Worm (Caenorhabditis elegans) whole organism, L1 larva: ENCODE results near the gene C45G9.4.

Experiments used
- C16A3.4 ChIP-seq: fragments of 150-350 bp; optimal IDR thresholded peaks from 2 replicates; lab custom pipeline; 2014; ENCODE audit warnings: missing biosample characterization, missing genetic modification characterization
- F16B12.6 ChIP-seq: fragments of 150-350 bp; optimal IDR thresholded peaks from 2 replicates; lab custom pipeline; 2014; ENCODE audit warnings: missing biosample characterization, missing genetic modification characterization
- aha-1 ChIP-seq: fragments of 150-350 bp; optimal IDR thresholded peaks from 2 replicates; lab custom pipeline; 2014; ENCODE audit warnings: missing biosample characterization, missing genetic modification characterization
- alr-1 ChIP-seq: fragments of 200-800 bp; sonication (Bioruptor generic); optimal IDR thresholded peaks from 2 replicates; lab custom pipeline; 2018; ENCODE audit warnings: borderline replicate concordance, mild to moderate bottlenecking, missing genetic modification characterization, missing compliant biosample characterization
- ama-1 ChIP-seq: fragments of 150-350 bp; optimal IDR thresholded peaks from 2 replicates; lab custom pipeline; 2014
- blmp-1 ChIP-seq: fragments of 150-350 bp; optimal IDR thresholded peaks from 2 replicates; lab custom pipeline; 2014; ENCODE audit warnings: missing biosample characterization, missing genetic modification characterization
- ceh-82 ChIP-seq, 3 experiments: fragments of 150-350 bp in 1 of 3; sonication (generic microtip) in 2 of 3; optimal IDR thresholded peaks; 2 replicates each; lab custom pipeline; 2014 to 2017; ENCODE audit warnings: missing biosample characterization in 3 of 3, missing genetic modification characterization in 3 of 3
- ceh-88 ChIP-seq: fragments of 200-800 bp; sonication (Bioruptor generic); IDR thresholded peaks from 2 replicates; pipeline ENCODE4 v1.3.6; 2022; ENCODE audit warnings: missing genetic modification characterization, missing compliant biosample characterization
- dpl-1 ChIP-seq, 3 experiments: fragments of 150-350 bp in 2 of 3; sonication (generic microtip) in 1 of 3; optimal IDR thresholded peaks; 2 replicates each; lab custom pipeline; 2014 to 2017; ENCODE audit warnings: missing biosample characterization in 3 of 3, missing genetic modification characterization in 3 of 3, missing genetic modification reagents in 3 of 3
- dsc-1 ChIP-seq: sonication (generic microtip); optimal IDR thresholded peaks from 2 replicates; lab custom pipeline; 2016; ENCODE audit warnings: mild to moderate bottlenecking, missing genetic modification characterization, missing compliant biosample characterization
- efl-1 ChIP-seq, 4 experiments: fragments of 150-350 bp; optimal IDR thresholded peaks in 3 of 4; peaks in 1 of 4; 1 replicate in 1 of 4; 2 replicates in 3 of 4; lab custom pipeline; 2014; ENCODE audit warnings: missing biosample characterization in 2 of 4, missing genetic modification characterization in 2 of 4, missing genetic modification reagents in 2 of 4
- egl-13 ChIP-seq: sonication (generic microtip); optimal IDR thresholded peaks from 2 replicates; lab custom pipeline; 2016; ENCODE audit warnings: missing genotype, missing genetic modification reagents, missing genetic modification characterization, missing compliant biosample characterization
- egl-27 ChIP-seq, 2 experiments: fragments of 150-350 bp in 1 of 2; sonication (generic microtip); optimal IDR thresholded peaks; 3 replicates each; lab custom pipeline; 2017 to 2018; ENCODE audit warnings: missing biosample characterization in 2 of 2, missing genetic modification characterization in 2 of 2, missing genetic modification reagents in 2 of 2
- elt-3 ChIP-seq, 6 experiments: fragments of 150-350 bp in 1 of 6; sonication (generic microtip); optimal IDR thresholded peaks; 2 replicates each; lab custom pipeline; 2017 to 2018; ENCODE audit warnings: missing biosample characterization in 6 of 6, missing genetic modification characterization in 6 of 6, inconsistent platforms in 1 of 6
- fkh-4 ChIP-seq: sonication (generic microtip); optimal IDR thresholded peaks from 2 replicates; lab custom pipeline; 2016; ENCODE audit warnings: missing compliant biosample characterization, missing genetic modification characterization, borderline replicate concordance
- fkh-8 ChIP-seq: sonication (generic microtip); optimal IDR thresholded peaks from 2 replicates; lab custom pipeline; 2016; ENCODE audit warnings: mild to moderate bottlenecking, missing genetic modification characterization, missing compliant biosample characterization
- fos-1 ChIP-seq: fragments of 150-350 bp; optimal IDR thresholded peaks from 2 replicates; lab custom pipeline; 2014; ENCODE audit warnings: missing biosample characterization, missing genetic modification characterization
- grh-1 ChIP-seq: fragments of 200-800 bp; sonication (Bioruptor generic); IDR thresholded peaks from 2 replicates; pipeline ENCODE4 v1.3.6; 2022; ENCODE audit warnings: missing genetic modification reagents, missing genetic modification characterization, missing compliant biosample characterization
- hlh-17 ChIP-seq: fragments of 200-800 bp; sonication (Bioruptor generic); optimal IDR thresholded peaks from 2 replicates; lab custom pipeline; 2018; ENCODE audit warnings: missing genetic modification characterization, mild to moderate bottlenecking, missing compliant biosample characterization, moderate library complexity, borderline replicate concordance
- hlh-4 ChIP-seq: sonication (generic microtip); optimal IDR thresholded peaks from 2 replicates; lab custom pipeline; 2016; ENCODE audit warnings: mild to moderate bottlenecking, missing genetic modification characterization, missing compliant biosample characterization
- isw-1 ChIP-seq: fragments of 200-800 bp; sonication (Bioruptor generic); IDR thresholded peaks from 2 replicates; pipeline ENCODE4 v1.3.6; 2022; ENCODE audit warnings: missing genetic modification characterization, missing compliant biosample characterization
- lin-13 ChIP-seq: fragments of 150-350 bp; optimal IDR thresholded peaks from 2 replicates; lab custom pipeline; 2014; ENCODE audit warnings: missing biosample characterization, missing genetic modification reagents, missing genetic modification characterization
- lin-15B ChIP-seq: fragments of 150-350 bp; sonication (generic microtip); optimal IDR thresholded peaks from 3 replicates; lab custom pipeline; 2014; ENCODE audit warnings: missing biosample characterization, missing genetic modification characterization
- lin-39 ChIP-seq: fragments of 150-350 bp; optimal IDR thresholded peaks from 2 replicates; lab custom pipeline; 2014; ENCODE audit warnings: missing biosample characterization, missing genetic modification reagents, missing genetic modification characterization
- lsy-2 ChIP-seq, 2 experiments: fragments of 150-350 bp; optimal IDR thresholded peaks; 2 replicates each; lab custom pipeline; 2014; ENCODE audit warnings: missing biosample characterization in 2 of 2, missing genetic modification characterization in 2 of 2
- mab-9 ChIP-seq: fragments of 200-800 bp; sonication (Bioruptor generic); IDR thresholded peaks from 2 replicates; pipeline ENCODE4 v1.3.6; 2022; ENCODE audit warnings: missing genetic modification reagents, missing genetic modification characterization, missing compliant biosample characterization
- nhr-11 ChIP-seq: fragments of 150-350 bp; optimal IDR thresholded peaks from 2 replicates; lab custom pipeline; 2014; ENCODE audit warnings: missing biosample characterization, missing genetic modification characterization
- nhr-12 ChIP-seq: sonication (generic microtip); optimal IDR thresholded peaks from 2 replicates; lab custom pipeline; 2017; ENCODE audit warnings: missing biosample characterization, missing genetic modification characterization
- nhr-20 ChIP-seq: sonication (generic microtip); optimal IDR thresholded peaks from 2 replicates; lab custom pipeline; 2016; ENCODE audit warnings: mild to moderate bottlenecking, missing genetic modification characterization, missing compliant biosample characterization
- nhr-28 ChIP-seq: fragments of 150-350 bp; optimal IDR thresholded peaks from 2 replicates; lab custom pipeline; 2014; ENCODE audit warnings: missing biosample characterization, missing genetic modification characterization
- nhr-47 ChIP-seq: sonication (generic microtip); optimal IDR thresholded peaks from 2 replicates; lab custom pipeline; 2016; ENCODE audit warnings: mild to moderate bottlenecking, missing genetic modification characterization, moderate library complexity, missing compliant biosample characterization
- nhr-71 ChIP-seq: sonication (generic microtip); optimal IDR thresholded peaks from 2 replicates; lab custom pipeline; 2016; ENCODE audit warnings: mild to moderate bottlenecking, missing genetic modification characterization, moderate library complexity, missing compliant biosample characterization
- nhr-77 ChIP-seq: fragments of 150-350 bp; optimal IDR thresholded peaks from 2 replicates; lab custom pipeline; 2014; ENCODE audit warnings: missing biosample characterization, missing genetic modification characterization
- nhr-85 ChIP-seq: sonication (generic microtip); peaks from one replicate; lab custom pipeline; 2016; ENCODE audit warnings: missing genetic modification characterization, inconsistent platforms, missing compliant biosample characterization
- nhr-90 ChIP-seq: sonication (generic microtip); optimal IDR thresholded peaks from 2 replicates; lab custom pipeline; 2016; ENCODE audit warnings: mild to moderate bottlenecking, missing genetic modification characterization, missing compliant biosample characterization; ENCODE audit not compliant: poor library complexity
- pag-3 ChIP-seq: sonication (generic microtip); optimal IDR thresholded peaks from 2 replicates; lab custom pipeline; 2017; ENCODE audit warnings: missing genetic modification characterization, mild to moderate bottlenecking, missing compliant biosample characterization, antibody characterized with exemption, borderline replicate concordance; ENCODE audit not compliant: insufficient read depth
- pqm-1 ChIP-seq: sonication (generic microtip); optimal IDR thresholded peaks from 3 replicates; lab custom pipeline; 2017; ENCODE audit warnings: missing biosample characterization, missing genetic modification characterization
- rnt-1 ChIP-seq: sonication (generic microtip); optimal IDR thresholded peaks from 2 replicates; lab custom pipeline; 2016; ENCODE audit warnings: mild to moderate bottlenecking, missing genetic modification characterization, moderate library complexity, missing compliant biosample characterization
- snpc-4 ChIP-seq: fragments of 150-350 bp; optimal IDR thresholded peaks from 2 replicates; lab custom pipeline; 2014; ENCODE audit warnings: missing biosample characterization, missing genetic modification characterization
- snu-23 ChIP-seq: sonication (generic microtip); optimal IDR thresholded peaks from 2 replicates; lab custom pipeline; 2016; ENCODE audit warnings: missing genetic modification characterization, missing compliant biosample characterization
- swsn-7 ChIP-seq: sonication (generic microtip); optimal IDR thresholded peaks from 2 replicates; lab custom pipeline; 2016; ENCODE audit warnings: missing genetic modification characterization, missing compliant biosample characterization
- unc-130 ChIP-seq: fragments of 150-350 bp; optimal IDR thresholded peaks from 2 replicates; lab custom pipeline; 2017; ENCODE audit warnings: missing biosample characterization, missing genetic modification characterization, inconsistent platforms
- unc-98 ChIP-seq: fragments of 200-800 bp; sonication (Bioruptor generic); IDR thresholded peaks from 2 replicates; pipeline ENCODE4 v1.3.6; 2022; ENCODE audit warnings: missing genetic modification characterization, missing compliant biosample characterization
- vab-15 ChIP-seq: sonication (generic microtip); optimal IDR thresholded peaks from 2 replicates; lab custom pipeline; 2017; ENCODE audit warnings: missing genotype, mild to moderate bottlenecking, missing genetic modification characterization, missing compliant biosample characterization
- xbp-1 ChIP-seq: sonication (generic microtip); optimal IDR thresholded peaks from 2 replicates; lab custom pipeline; 2016; ENCODE audit warnings: missing genetic modification characterization, missing compliant biosample characterization
- zag-1 ChIP-seq: fragments of 150-350 bp; optimal IDR thresholded peaks from 2 replicates; lab custom pipeline; 2014; ENCODE audit warnings: missing biosample characterization, missing genetic modification characterization

The C45G9.4 gene

ce11 chrIII:5080700-5081572 lies 18.4 kb downstream of the C45G9.4 start (continued):
- TF ChIP-seq efl-1 (optimal IDR thresholded peaks at IDR 0.05; lab: Kevin White, UChicago) (peak; percentile 65 to 79), efl-1 (GFP tag; optimal IDR thresholded peaks at IDR 0.05 in 1 of 2; lab: Kevin White, UChicago) (peak; percentile 43 to 97), nhr-85 (tag; lab: Kevin White, UChicago) (peak; percentile 97), unc-98 (no peak), fkh-4 (peak; percentile 43), grh-1 (GFP tag; lab: Robert Waterston, UW) (peak; percentile 82), egl-13 (tag; lab: Kevin White, UChicago) (peak; percentile 88), unc-130 (peak; percentile 26), fkh-8 (peak; percentile 79), swsn-7 (tag; lab: Kevin White, UChicago) (peak; percentile 91), nhr-77 (tag; lab: Kevin White, UChicago) (peak; percentile 53), elt-3 (tag; optimal IDR thresholded peaks at IDR 0.05; lab: Kevin White, UChicago) (peak in 5 of 6 experiments; percentile 1 to 41 (median 39)), pqm-1 (tag; lab: Kevin White, UChicago) (no peak), xbp-1 (tag; lab: Kevin White, UChicago) (peak; percentile 87), mab-9 (GFP tag; lab: Robert Waterston, UW) (peak; percentile 78), vab-15 (tag; lab: Kevin White, UChicago) (no peak), lin-13 (GFP tag; lab: Kevin White, UChicago) (peak; percentile 57), hlh-17 (GFP tag; lab: Kevin White, UChicago) (no peak), lsy-2 (tag; optimal IDR thresholded peaks at IDR 0.05; lab: Kevin White, UChicago) (peak; percentile 50 to 74), alr-1 (no peak), C16A3.4 (peak; percentile 51), nhr-47 (tag; lab: Kevin White, UChicago) (peak; percentile 95), rnt-1 (tag; lab: Kevin White, UChicago) (peak; percentile 91), nhr-11 (tag; lab: Kevin White, UChicago) (no peak), lin-39 (tag; lab: Kevin White, UChicago) (peak; percentile 68), dpl-1 (GFP tag; optimal IDR thresholded peaks at IDR 0.05; lab: Kevin White, UChicago) (peak; percentile 43 to 67 (median 49)), aha-1 (tag; lab: Kevin White, UChicago) (peak; percentile 41), ama-1 (lab: Kevin White, UChicago) (peak; percentile 77), pag-3 (tag; lab: Kevin White, UChicago) (no peak), snpc-4 (tag; lab: Kevin White, UChicago) (peak; percentile 99), nhr-71 (tag; lab: Kevin White, UChicago) (peak; percentile 94), nhr-20 (tag; lab: Kevin White, UChicago) (peak; percentile 87), F16B12.6 (peak; percentile 21), blmp-1 (tag; lab: Kevin White, UChicago) (no peak), snu-23 (GFP tag; lab: Kevin White, UChicago) (peak; percentile 91), dsc-1 (tag; lab: Kevin White, UChicago) (peak; percentile 87)

DNA sequence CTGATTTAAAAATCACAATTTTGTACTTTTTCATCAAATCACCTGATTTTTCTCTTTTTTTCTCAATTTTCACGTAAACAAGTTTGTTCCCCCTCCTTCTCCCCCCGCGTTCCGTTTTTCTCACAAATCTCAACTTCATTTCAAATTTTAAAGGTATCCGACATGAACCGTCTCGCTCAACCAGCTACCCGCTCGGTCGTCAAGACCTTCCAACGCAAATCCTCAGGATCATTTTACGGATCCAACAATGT lies 19.0 kb downstream of the C45G9.4 start, which contains the start of gene cox-6A:
TSS of gene cox-6A (plus strand) at position 152 of the 251 bp plus-strand sequence.
- TF ChIP-seq lin-13 (GFP tag; lab: Kevin White, UChicago) (no peak), fos-1 (no peak), hlh-17 (GFP tag; lab: Kevin White, UChicago) (no peak), hlh-4 (tag; lab: Kevin White, UChicago) (no peak), nhr-77 (tag; lab: Kevin White, UChicago) (no peak), nhr-28 (tag; lab: Kevin White, UChicago) (no peak), ceh-82 (tag; optimal IDR thresholded peaks at IDR 0.05; lab: Kevin White, UChicago) (no peak), egl-27 (tag; optimal IDR thresholded peaks at IDR 0.05; lab: Kevin White, UChicago) (no peak), ceh-88 (GFP tag; lab: Robert Waterston, UW) (no peak), zag-1 (tag; lab: Kevin White, UChicago) (no peak), lin-15B (tag; lab: Kevin White, UChicago) (no peak), nhr-90 (tag; lab: Kevin White, UChicago) (no peak), unc-98 (no peak), nhr-85 (tag; lab: Kevin White, UChicago) (no peak), nhr-12 (tag; lab: Kevin White, UChicago) (no peak), isw-1 (GFP tag; lab: Robert Waterston, UW) (no peak)
- TF ChIP-seq, all 84 proteins: peak for 0
